Worm (Caenorhabditis elegans) whole organism, L3 larva: ENCODE measurements around the gene C49F5.5.
A peak's percentile ranks its signal among the peaks of the same experiment; 100 is the strongest.

Source experiments
- R02D3.7 ChIP-seq: fragments of 150-350 bp; optimal IDR thresholded peaks from 2 replicates; lab custom pipeline; 2014; ENCODE audit warnings: missing biosample characterization, missing genetic modification characterization
- aly-2 ChIP-seq: fragments of 150-350 bp; optimal IDR thresholded peaks from 2 replicates; lab custom pipeline; 2014; ENCODE audit warnings: missing biosample characterization, missing genetic modification characterization
- ama-1 ChIP-seq: fragments of 150-350 bp; optimal IDR thresholded peaks from 2 replicates; lab custom pipeline; 2018
- ceh-28 ChIP-seq: fragments of 150-350 bp; optimal IDR thresholded peaks from 2 replicates; lab custom pipeline; 2014; ENCODE audit warnings: missing biosample characterization, missing genetic modification reagents, missing genetic modification characterization
- ceh-82 ChIP-seq: fragments of 150-350 bp; optimal IDR thresholded peaks from 2 replicates; lab custom pipeline; 2014; ENCODE audit warnings: missing biosample characterization, missing genetic modification characterization
- ceh-9 ChIP-seq: sonication (generic microtip); optimal IDR thresholded peaks from 2 replicates; lab custom pipeline; 2018; ENCODE audit warnings: missing biosample characterization, missing genetic modification characterization
- daf-12 ChIP-seq: fragments of 150-350 bp; optimal IDR thresholded peaks from 2 replicates; lab custom pipeline; 2014; ENCODE audit warnings: missing biosample characterization, missing genetic modification reagents, missing genetic modification characterization
- elt-2 ChIP-seq: sonication (generic microtip); optimal IDR thresholded peaks from 2 replicates; lab custom pipeline; 2016; ENCODE audit warnings: missing genetic modification reagents, mild to moderate bottlenecking, missing genetic modification characterization, missing compliant biosample characterization
- elt-3 ChIP-seq, 3 experiments: fragments of 150-350 bp in 1 of 3; sonication (generic microtip) in 2 of 3; optimal IDR thresholded peaks; 2 replicates in 2 of 3; 4 replicates in 1 of 3; lab custom pipeline; 2014 to 2017; ENCODE audit warnings: missing biosample characterization in 3 of 3, missing genetic modification characterization in 3 of 3
- eor-1 ChIP-seq, 2 experiments: fragments of 150-350 bp; optimal IDR thresholded peaks; 2 replicates each; lab custom pipeline; 2014 to 2018; ENCODE audit warnings: missing biosample characterization in 2 of 2, missing genetic modification characterization in 2 of 2
- fkh-10 ChIP-seq: sonication (generic microtip); optimal IDR thresholded peaks from 2 replicates; lab custom pipeline; 2017; ENCODE audit warnings: missing biosample characterization, missing genetic modification reagents, missing genetic modification characterization
- fos-1 ChIP-seq: fragments of 150-350 bp; optimal IDR thresholded peaks from 2 replicates; lab custom pipeline; 2014; ENCODE audit warnings: missing biosample characterization, missing genetic modification characterization
- hmg-11 ChIP-seq: sonication (generic microtip); optimal IDR thresholded peaks from 2 replicates; lab custom pipeline; 2016; ENCODE audit warnings: missing genetic modification characterization, missing compliant biosample characterization
- jun-1 ChIP-seq: fragments of 150-350 bp; optimal IDR thresholded peaks from 2 replicates; lab custom pipeline; 2014; ENCODE audit warnings: missing biosample characterization, missing genetic modification reagents, missing genetic modification characterization
- lin-15B ChIP-seq: fragments of 150-350 bp; optimal IDR thresholded peaks from 2 replicates; lab custom pipeline; 2014; ENCODE audit warnings: missing biosample characterization, missing genetic modification characterization
- lin-39 ChIP-seq: fragments of 150-350 bp; optimal IDR thresholded peaks from 2 replicates; lab custom pipeline; 2018; ENCODE audit warnings: missing biosample characterization, missing genetic modification reagents, missing genetic modification characterization
- lsy-12 ChIP-seq: sonication (generic microtip); optimal IDR thresholded peaks from 2 replicates; lab custom pipeline; 2016; ENCODE audit warnings: mild to moderate bottlenecking, missing genetic modification characterization, missing compliant biosample characterization
- mdl-1 ChIP-seq: fragments of 150-350 bp; optimal IDR thresholded peaks from 2 replicates; lab custom pipeline; 2014; ENCODE audit warnings: missing biosample characterization, missing genetic modification characterization
- mml-1 ChIP-seq: fragments of 150-350 bp; sonication (generic microtip); optimal IDR thresholded peaks from 3 replicates; lab custom pipeline; 2014; ENCODE audit warnings: missing biosample characterization, missing genetic modification characterization
- nfya-1 ChIP-seq: sonication (generic microtip); optimal IDR thresholded peaks from 2 replicates; lab custom pipeline; 2017; ENCODE audit warnings: missing genetic modification characterization, mild to moderate bottlenecking, missing compliant biosample characterization, antibody characterized with exemption, moderate library complexity; ENCODE audit not compliant: insufficient read depth
- nhr-11 ChIP-seq: fragments of 150-350 bp; optimal IDR thresholded peaks from 2 replicates; lab custom pipeline; 2014; ENCODE audit warnings: missing biosample characterization, missing genetic modification characterization
- nhr-12 ChIP-seq: fragments of 150-350 bp; optimal IDR thresholded peaks from 2 replicates; lab custom pipeline; 2014; ENCODE audit warnings: missing biosample characterization, missing genetic modification characterization
- nhr-25 ChIP-seq: sonication (generic microtip); optimal IDR thresholded peaks from 2 replicates; lab custom pipeline; 2017; ENCODE audit warnings: missing biosample characterization, missing genetic modification characterization
- nhr-28 ChIP-seq: fragments of 150-350 bp; optimal IDR thresholded peaks from 2 replicates; lab custom pipeline; 2014; ENCODE audit warnings: missing biosample characterization, missing genetic modification characterization
- nhr-43 ChIP-seq: sonication (generic microtip); optimal IDR thresholded peaks from 2 replicates; lab custom pipeline; 2016; ENCODE audit warnings: mild to moderate bottlenecking, missing genetic modification characterization, missing compliant biosample characterization; ENCODE audit not compliant: poor library complexity, severe bottlenecking
- nhr-76 ChIP-seq: fragments of 150-350 bp; sonication (generic microtip); optimal IDR thresholded peaks from 5 replicates; lab custom pipeline; 2014; ENCODE audit warnings: missing biosample characterization, missing genetic modification characterization
- nhr-77 ChIP-seq: fragments of 150-350 bp; optimal IDR thresholded peaks from 2 replicates; lab custom pipeline; 2014; ENCODE audit warnings: missing biosample characterization, missing genetic modification characterization
- pqm-1 ChIP-seq: fragments of 150-350 bp; optimal IDR thresholded peaks from 2 replicates; lab custom pipeline; 2017; ENCODE audit warnings: missing biosample characterization, missing genetic modification characterization, inconsistent platforms
- sea-2 ChIP-seq: fragments of 150-350 bp; sonication (generic microtip); optimal IDR thresholded peaks from 4 replicates; lab custom pipeline; 2014; ENCODE audit warnings: missing biosample characterization, missing genetic modification reagents, missing genetic modification characterization
- snpc-4 ChIP-seq: fragments of 150-350 bp; optimal IDR thresholded peaks from 2 replicates; lab custom pipeline; 2014; ENCODE audit warnings: missing biosample characterization, missing genetic modification characterization
- tbx-2 ChIP-seq: sonication (generic microtip); optimal IDR thresholded peaks from 2 replicates; lab custom pipeline; 2016; ENCODE audit warnings: mild to moderate bottlenecking, missing genetic modification characterization, missing compliant biosample characterization
- unc-39 ChIP-seq: sonication (generic microtip); optimal IDR thresholded peaks from 4 replicates; lab custom pipeline; 2017; ENCODE audit warnings: missing biosample characterization, missing genetic modification characterization
- unc-62 ChIP-seq: fragments of 150-350 bp; sonication (generic microtip); optimal IDR thresholded peaks from 4 replicates; lab custom pipeline; 2014; ENCODE audit warnings: missing biosample characterization, missing genetic modification reagents, missing genetic modification characterization
- zag-1 ChIP-seq: fragments of 150-350 bp; optimal IDR thresholded peaks from 2 replicates; lab custom pipeline; 2014; ENCODE audit warnings: missing biosample characterization, missing genetic modification characterization

Gene C49F5.5

ce11 chrX:11999573-11999972, 13.6 kb downstream of the C49F5.5 start:
- TF ChIP-seq nhr-43 (tag; lab: Kevin White, UChicago), result no peak
- no peak for TF ChIP-seq nhr-11
- no peak for TF ChIP-seq fkh-10 (GFP tag; lab: Kevin White, UChicago)
- TF ChIP-seq elt-3 (tag; optimal IDR thresholded peaks at IDR 0.05; lab: Kevin White, UChicago), result no peak
- TF ChIP-seq unc-39 (tag; lab: Kevin White, UChicago), result no peak
- TF ChIP-seq ceh-82 (tag; lab: Kevin White, UChicago), result no peak
- no peak for TF ChIP-seq nhr-76 (tag; lab: Kevin White, UChicago)
- TF ChIP-seq ama-1 (lab: Kevin White, UChicago), result no peak
- no peak for TF ChIP-seq aly-2 (tag; lab: Kevin White, UChicago)
- TF ChIP-seq unc-62, result no peak
- TF ChIP-seq elt-2 (tag; lab: Kevin White, UChicago), result peak; percentile 45
- no peak for TF ChIP-seq mml-1 (tag; lab: Kevin White, UChicago)
- peak; percentile 36 for TF ChIP-seq pqm-1
- no peak for TF ChIP-seq nhr-28 (tag; lab: Kevin White, UChicago)

DNA sequence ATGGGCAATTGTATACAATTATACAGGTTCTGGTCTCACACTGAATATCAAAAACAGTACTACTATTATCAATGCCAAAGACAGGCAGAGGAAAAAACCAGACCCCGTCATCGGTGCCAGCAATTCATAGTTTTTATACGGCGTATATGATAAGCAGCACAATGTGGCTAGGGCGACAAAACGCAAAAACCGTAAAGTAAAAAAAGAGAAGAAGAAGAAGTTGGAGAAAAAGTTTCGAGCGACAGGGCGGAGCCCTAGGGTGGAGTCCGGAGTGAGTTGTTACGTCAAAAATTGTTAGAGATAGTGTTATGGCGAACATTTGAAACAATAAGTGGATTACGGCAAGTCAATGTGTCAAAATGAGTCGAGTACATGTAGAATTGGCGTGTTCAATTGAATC, 15.6 kb downstream of the C49F5.5 start:
- TF ChIP-seq unc-62, result no peak
- TF ChIP-seq unc-39 (tag; lab: Kevin White, UChicago), result no peak
- TF ChIP-seq elt-2 (tag; lab: Kevin White, UChicago), result peak; percentile 67
- TF ChIP-seq hmg-11, result no peak
- no peak for TF ChIP-seq ceh-82 (tag; lab: Kevin White, UChicago)
- no peak for TF ChIP-seq nhr-77 (tag; lab: Kevin White, UChicago)
- peak; percentile 2 for TF ChIP-seq pqm-1
- TF ChIP-seq ceh-9, result no peak
- no peak for TF ChIP-seq mdl-1 (tag; lab: Kevin White, UChicago)
- TF ChIP-seq jun-1 (tag; lab: Kevin White, UChicago), result no peak
- no peak for TF ChIP-seq fkh-10 (GFP tag; lab: Kevin White, UChicago)
- no peak for TF ChIP-seq zag-1 (tag; lab: Kevin White, UChicago)
- no peak for TF ChIP-seq daf-12 (tag; lab: Kevin White, UChicago)
- no peak for TF ChIP-seq mml-1 (tag; lab: Kevin White, UChicago)
- no peak for TF ChIP-seq lin-15B (tag; lab: Kevin White, UChicago)
- TF ChIP-seq, all 47 proteins: peak for 2

DNA sequence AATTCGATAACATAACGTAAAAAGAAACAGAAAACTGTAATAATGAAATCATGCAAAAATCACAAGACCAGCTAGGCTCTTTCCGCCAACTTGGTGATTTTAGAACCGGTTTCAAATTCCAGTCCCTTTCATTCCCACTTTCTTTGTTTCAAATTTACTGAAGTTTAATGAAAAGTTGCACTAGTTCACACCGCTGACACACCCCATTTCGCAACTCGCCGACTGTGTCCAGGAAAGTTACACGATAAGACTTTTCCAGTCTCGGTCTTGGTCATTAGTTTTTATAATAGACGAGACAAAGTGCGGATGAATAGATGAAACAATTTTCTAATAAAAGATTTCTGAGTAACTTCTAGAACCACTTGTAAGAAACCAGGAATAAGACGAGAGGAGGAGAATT, 18.0 kb downstream of the C49F5.5 start:
- TF ChIP-seq tbx-2 (tag; lab: Kevin White, UChicago) (no peak), pqm-1 (peak; percentile 2), nhr-12 (tag; lab: Kevin White, UChicago) (no peak), ceh-28 (tag; lab: Kevin White, UChicago) (no peak), elt-2 (tag; lab: Kevin White, UChicago) (peak; percentile 35)

DNA sequence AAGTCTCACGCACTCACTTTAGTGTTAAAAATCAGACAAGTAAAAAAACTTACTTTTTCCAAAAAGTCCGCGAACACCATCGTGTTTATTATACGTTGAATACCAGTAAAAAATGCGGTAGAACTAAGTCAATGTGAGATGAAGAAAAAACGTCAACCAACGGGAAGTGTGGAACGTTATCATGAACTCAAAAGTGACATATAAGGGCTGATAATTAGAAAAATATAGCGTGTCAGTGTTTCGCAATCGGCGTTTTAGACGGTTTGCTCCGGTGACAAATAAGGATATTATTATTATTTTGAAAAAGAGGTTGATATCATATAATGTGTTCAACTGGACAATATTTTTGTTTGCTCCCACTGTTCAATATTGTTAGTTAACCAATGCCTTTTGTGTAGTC, 18.9 kb downstream of the C49F5.5 start:
- TF ChIP-seq nhr-76 (tag; lab: Kevin White, UChicago), result no peak
- no peak for TF ChIP-seq R02D3.7 (tag; lab: Kevin White, UChicago)
- no peak for TF ChIP-seq nfya-1
- TF ChIP-seq nhr-25 (tag; lab: Kevin White, UChicago), result no peak
- peak; percentile 40 for TF ChIP-seq pqm-1
- no peak for TF ChIP-seq unc-39 (tag; lab: Kevin White, UChicago)
- TF ChIP-seq sea-2 (GFP tag; lab: Kevin White, UChicago), result no peak
- TF ChIP-seq fkh-10 (GFP tag; lab: Kevin White, UChicago), result no peak
- no peak for TF ChIP-seq nhr-12 (tag; lab: Kevin White, UChicago)
- no peak for TF ChIP-seq fos-1 (tag; lab: Kevin White, UChicago)
- TF ChIP-seq ceh-82 (tag; lab: Kevin White, UChicago), result no peak
- TF ChIP-seq ceh-28 (tag; lab: Kevin White, UChicago), result no peak
- peak; percentile 70 for TF ChIP-seq elt-2 (tag; lab: Kevin White, UChicago)
- peak; percentile 1 for TF ChIP-seq jun-1 (tag; lab: Kevin White, UChicago)
- no peak for TF ChIP-seq lin-39 (tag; lab: Kevin White, UChicago)
- TF ChIP-seq aly-2 (tag; lab: Kevin White, UChicago), result no peak
- no peak for TF ChIP-seq eor-1 (tag; optimal IDR thresholded peaks at IDR 0.05; lab: Kevin White, UChicago)

ce11 chrX:12005499-12005959, 19.5 kb downstream of the C49F5.5 start, which contains the start of gene sma-5:
Gene sma-5, minus strand, starts transcription at chrX:12005549.
- TF ChIP-seq lsy-12 (tag; lab: Kevin White, UChicago) (no peak), snpc-4 (tag; lab: Kevin White, UChicago) (no peak), nhr-76 (tag; lab: Kevin White, UChicago) (no peak), pqm-1 (no peak)
